Worm (Caenorhabditis elegans) whole organism, mixed stage, embryonic: ENCODE results near the gene sra-27.

Experiments used
- M03D4.4 ChIP-seq: sonication (generic microtip); optimal IDR thresholded peaks from 2 replicates; lab custom pipeline; 2017; ENCODE audit warnings: mild to moderate bottlenecking, missing genetic modification characterization, missing compliant biosample characterization
- bed-3 ChIP-seq: fragments of 200-800 bp; sonication (Bioruptor generic); optimal IDR thresholded peaks from 3 replicates; lab custom pipeline; 2018; ENCODE audit warnings: mild to moderate bottlenecking, missing genetic modification characterization, moderate library complexity, missing compliant biosample characterization
- blmp-1 ChIP-seq: fragments of 150-350 bp; optimal IDR thresholded peaks from 2 replicates; lab custom pipeline; 2014; ENCODE audit warnings: missing biosample characterization, missing genetic modification characterization
- ceh-39 ChIP-seq: fragments of 150-350 bp; optimal IDR thresholded peaks from 2 replicates; lab custom pipeline; 2014; ENCODE audit warnings: missing biosample characterization, missing genetic modification characterization
- ceh-43 ChIP-seq: fragments of 200-800 bp; sonication (Bioruptor generic); optimal IDR thresholded peaks from 2 replicates; lab custom pipeline; 2018; ENCODE audit warnings: mild to moderate bottlenecking, missing genetic modification characterization, moderate library complexity, missing compliant biosample characterization
- ceh-83 ChIP-seq: fragments of 200-800 bp; sonication (Bioruptor generic); optimal IDR thresholded peaks from 2 replicates; lab custom pipeline; 2018; ENCODE audit warnings: mild to moderate bottlenecking, missing genetic modification characterization, missing compliant biosample characterization
- ces-1 ChIP-seq: fragments of 150-350 bp; optimal IDR thresholded peaks from 2 replicates; lab custom pipeline; 2014; ENCODE audit warnings: missing biosample characterization, missing genetic modification reagents, missing genetic modification characterization
- cnd-1 ChIP-seq: fragments of 200-800 bp; sonication (Bioruptor generic); optimal IDR thresholded peaks from 2 replicates; lab custom pipeline; 2018; ENCODE audit warnings: mild to moderate bottlenecking, missing genetic modification characterization, missing compliant biosample characterization
- elt-1 ChIP-seq: sonication (generic microtip); optimal IDR thresholded peaks from 2 replicates; lab custom pipeline; 2017; ENCODE audit warnings: missing genetic modification characterization, mild to moderate bottlenecking, missing compliant biosample characterization, antibody characterized with exemption, moderate library complexity, borderline replicate concordance; ENCODE audit not compliant: insufficient read depth
- flh-1 ChIP-seq: fragments of 200-800 bp; sonication (Bioruptor generic); optimal IDR thresholded peaks from 2 replicates; lab custom pipeline; 2018; ENCODE audit warnings: mild to moderate bottlenecking, missing genetic modification characterization, moderate library complexity, missing compliant biosample characterization
- ham-2 ChIP-seq: fragments of 200-800 bp; sonication (Bioruptor generic); optimal IDR thresholded peaks from 2 replicates; lab custom pipeline; 2018; ENCODE audit warnings: mild to moderate bottlenecking, missing genetic modification characterization, missing compliant biosample characterization
- hlh-1 ChIP-seq: fragments of 150-350 bp; optimal IDR thresholded peaks from 2 replicates; lab custom pipeline; 2014; ENCODE audit warnings: missing biosample characterization, missing genetic modification reagents, missing genetic modification characterization
- lin-32 ChIP-seq: fragments of 200-800 bp; sonication (Bioruptor generic); optimal IDR thresholded peaks from 2 replicates; lab custom pipeline; 2018; ENCODE audit warnings: mild to moderate bottlenecking, missing genetic modification characterization, missing compliant biosample characterization
- lsy-2 ChIP-seq: fragments of 150-350 bp; optimal IDR thresholded peaks from 2 replicates; lab custom pipeline; 2014; ENCODE audit warnings: missing biosample characterization, missing genetic modification characterization
- mab-5 ChIP-seq: fragments of 150-350 bp; optimal IDR thresholded peaks from 2 replicates; lab custom pipeline; 2014; ENCODE audit warnings: missing biosample characterization, missing genetic modification characterization
- mep-1 ChIP-seq: fragments of 150-350 bp; optimal IDR thresholded peaks from 2 replicates; lab custom pipeline; 2017; ENCODE audit warnings: missing biosample characterization, missing genetic modification reagents, missing genetic modification characterization, inconsistent platforms
- mls-2 ChIP-seq: sonication (generic microtip); optimal IDR thresholded peaks from 2 replicates; lab custom pipeline; 2016; ENCODE audit warnings: mild to moderate bottlenecking, missing genetic modification characterization, moderate library complexity, missing compliant biosample characterization
- nhr-12 ChIP-seq: fragments of 150-350 bp; optimal IDR thresholded peaks from 2 replicates; lab custom pipeline; 2014; ENCODE audit warnings: missing biosample characterization, missing genetic modification characterization
- nhr-2 ChIP-seq: fragments of 150-350 bp; optimal IDR thresholded peaks from 2 replicates; lab custom pipeline; 2014; ENCODE audit warnings: missing biosample characterization, missing genetic modification characterization
- nhr-237 ChIP-seq: fragments of 150-350 bp; optimal IDR thresholded peaks from 2 replicates; lab custom pipeline; 2014; ENCODE audit warnings: missing biosample characterization, missing genetic modification characterization
- nhr-28 ChIP-seq: fragments of 150-350 bp; optimal IDR thresholded peaks from 2 replicates; lab custom pipeline; 2014; ENCODE audit warnings: missing biosample characterization, missing genetic modification characterization
- nhr-76 ChIP-seq: sonication (generic microtip); optimal IDR thresholded peaks from 2 replicates; lab custom pipeline; 2017; ENCODE audit warnings: missing biosample characterization, missing genetic modification characterization
- pha-4 ChIP-seq: fragments of 150-350 bp; optimal IDR thresholded peaks from 2 replicates; lab custom pipeline; 2018; ENCODE audit warnings: missing biosample characterization, missing genetic modification reagents, missing genetic modification characterization
- sem-2 ChIP-seq: fragments of 200-800 bp; sonication (Bioruptor generic); optimal IDR thresholded peaks from 2 replicates; lab custom pipeline; 2018; ENCODE audit warnings: mild to moderate bottlenecking, missing genetic modification characterization, missing compliant biosample characterization
- snpc-4 ChIP-seq: fragments of 150-350 bp; optimal IDR thresholded peaks from 2 replicates; lab custom pipeline; 2014; ENCODE audit warnings: missing biosample characterization, missing genetic modification characterization
- tbx-8 ChIP-seq: fragments of 200-800 bp; sonication (Bioruptor generic); optimal IDR thresholded peaks from 2 replicates; lab custom pipeline; 2018; ENCODE audit warnings: mild to moderate bottlenecking, missing genetic modification characterization, moderate library complexity, missing compliant biosample characterization
- unc-120 ChIP-seq: sonication (generic microtip); optimal IDR thresholded peaks from 2 replicates; lab custom pipeline; 2017; ENCODE audit warnings: missing genetic modification characterization, missing compliant biosample characterization; ENCODE audit not compliant: poor library complexity, severe bottlenecking
- unc-39 ChIP-seq: fragments of 150-350 bp; optimal IDR thresholded peaks from 2 replicates; lab custom pipeline; 2014; ENCODE audit warnings: missing biosample characterization, missing genetic modification characterization
- unc-62 ChIP-seq: fragments of 150-350 bp; optimal IDR thresholded peaks from 2 replicates; lab custom pipeline; 2014; ENCODE audit warnings: missing biosample characterization, missing genetic modification reagents, missing genetic modification characterization
- ztf-11 ChIP-seq: fragments of 150-350 bp; optimal IDR thresholded peaks from 2 replicates; lab custom pipeline; 2014; ENCODE audit warnings: missing biosample characterization, missing genetic modification characterization

sra-27 gene

DNA sequence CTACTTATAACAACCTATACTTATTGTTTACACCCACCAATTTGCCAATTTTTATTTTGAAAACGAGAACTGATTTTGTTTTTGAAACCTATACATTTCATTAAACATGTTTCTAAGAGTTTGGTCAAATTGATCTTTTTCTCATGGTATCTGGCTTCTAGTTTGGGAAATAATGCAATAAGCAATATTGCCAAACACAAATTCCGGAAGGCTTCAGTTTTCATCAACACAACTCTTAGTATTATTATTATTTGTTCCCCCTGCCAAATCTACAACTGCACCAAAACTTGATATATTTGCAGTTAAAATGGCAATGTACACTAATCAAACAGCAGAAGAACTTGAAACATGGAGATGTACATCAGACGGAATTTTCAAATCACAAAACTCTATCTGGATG, at the start of gene sra-27:
TSS of gene sra-27 (plus strand) at position 301 of the 400 bp plus-strand sequence.
- TF ChIP-seq sem-2 (no peak), elt-1 (tag; lab: Kevin White, UChicago) (no peak), ztf-11 (tag; lab: Kevin White, UChicago) (no peak), bed-3 (GFP tag; lab: Kevin White, UChicago) (no peak), mls-2 (no peak), ham-2 (GFP tag; lab: Kevin White, UChicago) (no peak), ces-1 (GFP tag; lab: Kevin White, UChicago) (no peak), snpc-4 (tag; lab: Kevin White, UChicago) (no peak), tbx-8 (no peak), nhr-12 (tag; lab: Kevin White, UChicago) (no peak), blmp-1 (tag; lab: Kevin White, UChicago) (no peak), nhr-76 (tag; lab: Kevin White, UChicago) (no peak), hlh-1 (no peak)
- TF ChIP-seq, all 35 proteins: peak for 0

- peak; percentile 72 for TF ChIP-seq lsy-2 (tag; lab: Kevin White, UChicago)
- no peak for TF ChIP-seq hlh-1
Observed at ce11 chrII:6519703-6520102, 49.1 kb upstream of the sra-27 start.

DNA sequence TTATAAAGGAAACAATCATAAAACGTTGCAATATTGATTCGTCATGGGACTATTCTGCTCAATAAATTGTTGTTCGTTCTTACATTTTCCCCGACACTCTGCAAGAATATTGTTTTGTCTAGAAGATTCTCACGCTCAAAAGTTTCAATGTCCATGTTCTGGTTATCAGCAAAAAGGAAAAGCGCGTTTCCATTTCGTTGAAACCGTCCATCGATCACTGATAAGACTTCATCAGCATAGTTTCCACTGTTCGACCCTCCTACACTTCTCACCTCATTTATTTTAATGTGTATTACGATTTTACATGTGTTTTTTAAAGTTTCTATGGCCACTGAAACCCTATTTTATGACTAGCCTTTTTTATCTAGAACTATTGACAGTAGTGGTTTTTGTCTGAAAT, 48.7 kb upstream of the sra-27 start:
- no peak for TF ChIP-seq unc-120 (tag; lab: Kevin White, UChicago)
- no peak for TF ChIP-seq lsy-2 (tag; lab: Kevin White, UChicago)
- TF ChIP-seq snpc-4 (tag; lab: Kevin White, UChicago) = no peak
- no peak for TF ChIP-seq unc-62 (GFP tag; lab: Kevin White, UChicago)
- no peak for TF ChIP-seq ceh-43
- no peak for TF ChIP-seq elt-1 (tag; lab: Kevin White, UChicago)
- TF ChIP-seq mab-5 (tag; lab: Kevin White, UChicago) = no peak
- TF ChIP-seq ces-1 (GFP tag; lab: Kevin White, UChicago) = no peak
- no peak for TF ChIP-seq nhr-237 (tag; lab: Kevin White, UChicago)

DNA sequence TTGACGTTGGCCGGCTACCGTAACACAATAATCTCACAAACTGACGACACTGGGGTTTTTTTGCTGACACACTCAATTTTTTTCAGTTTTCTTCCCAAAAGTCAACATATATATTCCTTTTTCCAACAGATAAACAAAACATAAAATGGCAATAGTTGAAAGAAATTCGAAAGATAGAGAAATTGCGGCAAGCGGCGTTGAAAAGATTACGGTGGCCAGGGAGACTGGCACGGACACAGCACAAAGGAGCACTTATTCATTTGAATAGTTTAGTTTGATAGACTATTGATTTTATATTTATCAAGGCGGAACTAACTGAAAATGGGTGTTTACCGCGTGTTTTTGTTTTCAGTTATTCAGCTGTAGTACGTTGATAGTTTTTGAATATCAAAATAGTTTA, 47.5 kb upstream of the sra-27 start, which contains the start of gene toe-2:
TSS of gene toe-2 (minus strand) at position 70 of the 400 bp plus-strand sequence.
- TF ChIP-seq ztf-11 (tag; lab: Kevin White, UChicago) = no peak
- TF ChIP-seq ceh-39 (tag; lab: Kevin White, UChicago) = no peak
- TF ChIP-seq lin-32 (GFP tag; lab: Kevin White, UChicago) = no peak
- no peak for TF ChIP-seq unc-39 (tag; lab: Kevin White, UChicago)
- TF ChIP-seq ceh-83 = no peak
- TF ChIP-seq ceh-43 = no peak
- no peak for TF ChIP-seq sem-2
- TF ChIP-seq nhr-2 (tag; lab: Kevin White, UChicago) = no peak
- no peak for TF ChIP-seq pha-4 (tag; lab: Kevin White, UChicago)
- TF ChIP-seq unc-62 (GFP tag; lab: Kevin White, UChicago) = no peak
- no peak for TF ChIP-seq unc-120 (tag; lab: Kevin White, UChicago)
- no peak for TF ChIP-seq tbx-8
- TF ChIP-seq mab-5 (tag; lab: Kevin White, UChicago) = no peak
- TF ChIP-seq mls-2 = no peak
- TF ChIP-seq M03D4.4 = no peak
- no peak for TF ChIP-seq hlh-1

ce11 chrII:6522622-6523254, 46.1 kb upstream of the sra-27 start:
- TF ChIP-seq unc-62 (GFP tag; lab: Kevin White, UChicago) (peak; percentile 58), ham-2 (GFP tag; lab: Kevin White, UChicago) (peak; percentile 40), nhr-28 (tag; lab: Kevin White, UChicago) (no peak), nhr-2 (tag; lab: Kevin White, UChicago) (peak; percentile 96), cnd-1 (tag; lab: Kevin White, UChicago) (peak; percentile 25), lsy-2 (tag; lab: Kevin White, UChicago) (no peak), flh-1 (GFP tag; lab: Kevin White, UChicago) (no peak), unc-120 (tag; lab: Kevin White, UChicago) (peak; percentile 44), hlh-1 (peak; percentile 41), M03D4.4 (peak; percentile 31), mab-5 (tag; lab: Kevin White, UChicago) (no peak), ceh-43 (no peak), elt-1 (tag; lab: Kevin White, UChicago) (no peak), tbx-8 (no peak), mls-2 (peak; percentile 73), mep-1 (tag; lab: Kevin White, UChicago) (peak; percentile 50)
